Fruit fly (Drosophila melanogaster) whole organism: ENCODE measurements around the gene spn-D.

Experiments used
- CG8478 ChIP-seq: fragments of >200 bp; optimal IDR thresholded peaks from 2 replicates; lab custom pipeline; 2018; ENCODE audit warnings: inconsistent platforms
- Dll ChIP-seq: fragments of >200 bp; optimal IDR thresholded peaks from 2 replicates; lab custom pipeline; 2017
- EcR ChIP-seq, 2 experiments: fragments of >200 bp; optimal IDR thresholded peaks; 2 replicates each; lab custom pipeline; 2017; ENCODE audit warnings: missing biosample characterization in 2 of 2, missing genetic modification characterization in 2 of 2, missing genetic modification reagents in 2 of 2
- pan ChIP-seq: fragments of >200 bp; optimal IDR thresholded peaks from 2 replicates; lab custom pipeline; 2017
- psq ChIP-seq: fragments of >200 bp; optimal IDR thresholded peaks from 2 replicates; lab custom pipeline; 2017
- usp ChIP-seq: fragments of >200 bp; optimal IDR thresholded peaks from 2 replicates; lab custom pipeline; 2017; ENCODE audit warnings: missing biosample characterization, missing genetic modification characterization, mixed read lengths

The spn-D gene

DNA sequence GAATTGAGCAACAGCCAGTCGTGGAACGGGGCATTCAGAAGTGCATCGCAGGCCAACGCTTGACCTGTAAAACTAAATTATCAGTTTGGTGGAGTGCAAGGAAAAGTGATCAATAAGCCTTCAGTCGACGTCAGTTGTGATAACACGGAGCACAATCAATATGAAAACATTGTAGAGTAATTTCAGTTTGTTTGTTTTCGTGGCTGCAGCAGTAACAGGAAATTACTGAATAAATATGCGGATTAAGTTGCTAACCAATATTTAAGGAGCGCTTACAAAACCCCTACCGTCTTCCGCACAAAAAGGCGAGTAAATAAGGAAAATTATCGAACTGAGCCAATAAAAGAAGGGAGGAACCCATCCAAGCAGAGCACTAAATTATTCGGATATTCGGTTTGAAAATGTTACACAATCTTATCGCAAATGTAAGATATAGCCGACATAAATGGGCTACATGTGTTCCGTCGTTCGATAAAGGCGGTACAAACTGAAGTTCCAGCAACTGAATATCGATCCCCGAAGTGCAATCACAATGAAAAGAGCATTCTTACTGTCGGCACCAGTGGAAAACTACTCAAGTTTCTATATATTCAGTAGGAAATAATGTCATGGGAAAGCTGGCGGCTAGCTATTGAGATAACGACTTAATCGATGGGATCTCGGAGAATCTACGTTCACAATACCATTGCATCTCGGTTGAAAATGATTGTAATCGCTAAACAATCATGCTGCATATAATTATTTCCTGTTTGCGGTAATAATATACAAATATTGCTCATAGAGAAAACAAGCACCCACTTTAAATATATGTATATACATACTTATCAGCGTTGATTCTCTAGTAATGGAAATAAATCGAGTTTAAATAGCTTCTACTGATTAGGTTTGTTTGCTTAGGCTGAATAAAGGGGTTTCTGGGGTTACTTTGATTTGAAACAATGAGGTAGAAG lies 29.5 kb upstream of the spn-D start:
- TF ChIP-seq CG8478 (no peak), EcR (GFP tag; optimal IDR thresholded peaks at IDR 0.05; lab: Kevin White, UChicago) (no peak), psq (lab: Kevin White, UChicago) (no peak), pan (lab: Kevin White, UChicago) (no peak), usp (GFP tag; lab: Kevin White, UChicago) (no peak), Dll (no peak)

DNA sequence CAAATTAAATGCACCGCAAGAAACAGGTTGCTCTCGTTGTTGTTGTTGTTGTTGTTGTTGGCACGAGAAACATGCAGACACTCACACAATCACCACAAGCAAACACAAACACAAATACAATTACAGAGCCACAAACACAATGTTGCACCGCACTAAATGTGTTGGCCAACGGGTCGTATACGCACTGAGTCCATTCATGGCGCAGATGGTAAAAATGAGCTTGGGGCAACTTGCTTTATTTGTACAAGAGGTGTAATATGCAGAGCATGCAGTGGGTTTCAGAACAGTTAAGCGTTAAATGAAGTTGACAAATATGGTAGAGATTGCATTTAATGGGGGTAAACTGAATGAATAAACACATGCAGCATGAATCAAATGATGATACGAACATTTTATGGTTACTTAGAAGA lies 27.6 kb upstream of the spn-D start:
- TF ChIP-seq Dll, result no peak
- TF ChIP-seq pan (lab: Kevin White, UChicago), result no peak
- TF ChIP-seq psq (lab: Kevin White, UChicago), result no peak
- TF ChIP-seq EcR (GFP tag; optimal IDR thresholded peaks at IDR 0.05; lab: Kevin White, UChicago), result no peak

DNA sequence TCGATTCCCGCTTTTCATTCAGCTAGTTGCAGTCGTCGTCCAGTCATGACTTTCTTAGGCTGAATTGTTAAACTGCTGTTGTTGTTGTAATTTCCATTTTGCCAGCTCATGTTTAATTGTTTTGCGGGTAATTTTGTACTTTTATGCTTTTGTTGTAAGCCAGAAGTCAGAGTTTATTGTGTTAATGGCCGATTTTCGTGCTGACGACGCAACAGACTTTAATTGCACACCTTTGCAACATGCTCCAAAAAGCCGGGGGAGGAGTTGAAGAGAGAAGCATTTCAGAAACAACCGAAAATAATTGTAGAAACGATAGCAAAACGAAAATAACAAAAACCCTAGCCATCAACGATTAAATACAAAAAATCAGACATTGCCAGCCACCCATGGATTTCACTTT lies 26.8 kb upstream of the spn-D start:
- TF ChIP-seq usp (GFP tag; lab: Kevin White, UChicago) (no peak), EcR (GFP tag; optimal IDR thresholded peaks at IDR 0.05; lab: Kevin White, UChicago) (no peak), CG8478 (no peak), Dll (no peak), psq (lab: Kevin White, UChicago) (no peak), pan (lab: Kevin White, UChicago) (no peak)

DNA sequence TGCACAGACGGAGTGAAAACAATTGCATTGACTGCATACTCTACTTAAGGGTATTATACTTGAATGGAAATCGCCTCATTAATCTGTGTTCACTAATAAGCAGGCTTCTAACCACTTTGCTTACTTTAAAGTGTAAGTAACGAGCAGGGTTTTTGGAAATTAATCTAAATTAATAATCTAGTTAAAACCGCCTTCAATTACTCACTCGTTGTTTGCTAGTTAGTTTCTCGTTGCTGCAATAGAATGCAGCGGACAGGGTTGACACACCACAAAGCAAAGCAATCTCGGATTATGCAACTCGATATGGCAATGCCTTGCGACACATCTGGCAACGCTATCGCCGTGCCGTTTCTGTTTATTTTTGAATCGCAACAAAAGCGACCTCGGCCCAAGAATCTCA lies 25.6 kb upstream of the spn-D start:
- TF ChIP-seq usp (GFP tag; lab: Kevin White, UChicago), result no peak
- TF ChIP-seq Dll, result no peak
- no peak for TF ChIP-seq CG8478
- no peak for TF ChIP-seq pan (lab: Kevin White, UChicago)
- no peak for TF ChIP-seq EcR (GFP tag; optimal IDR thresholded peaks at IDR 0.05; lab: Kevin White, UChicago)

DNA sequence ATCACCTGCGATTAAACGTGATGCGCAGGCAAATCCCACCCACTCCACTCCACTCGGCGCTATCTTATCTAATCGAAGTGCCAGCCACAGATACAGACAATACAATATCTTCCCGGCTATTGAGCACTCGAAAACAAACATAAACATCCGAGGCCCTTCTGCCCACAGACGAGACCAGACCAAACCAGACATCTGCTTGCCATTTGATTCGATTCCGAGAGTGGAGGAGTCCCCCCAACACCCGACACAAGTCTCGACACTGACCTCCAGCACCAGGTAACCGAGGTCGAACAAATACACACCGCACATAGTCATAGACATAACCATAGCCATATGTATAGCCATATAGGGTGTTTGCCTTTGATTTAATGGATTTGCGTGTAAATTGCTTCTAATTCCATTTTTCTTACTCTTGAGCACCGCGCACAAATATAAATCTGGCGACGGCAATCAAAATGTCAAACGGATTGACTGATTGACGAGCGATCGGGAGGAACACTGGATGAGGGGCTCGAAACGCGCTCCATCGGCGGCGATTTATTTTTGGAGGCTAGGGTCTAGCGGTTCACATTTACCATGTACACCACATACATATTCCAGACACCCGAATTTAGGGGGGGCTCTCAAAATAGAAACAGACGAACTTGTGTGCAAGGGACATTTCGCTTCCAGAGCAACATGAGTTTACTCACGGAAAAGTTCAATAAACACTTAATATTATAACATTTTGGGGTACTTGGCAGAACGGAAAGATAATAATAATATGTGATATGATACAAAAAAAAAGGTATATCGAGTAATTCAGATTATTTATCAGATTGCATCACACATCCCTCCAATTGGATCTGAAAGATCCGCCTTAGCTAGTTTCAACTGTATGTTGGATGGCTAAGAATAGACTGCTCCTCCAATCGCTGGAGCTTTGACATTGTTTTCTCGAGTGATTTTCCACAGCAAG lies 16.4 kb upstream of the spn-D start:
- TF ChIP-seq psq (lab: Kevin White, UChicago) (no peak), Dll (no peak), usp (GFP tag; lab: Kevin White, UChicago) (no peak), pan (lab: Kevin White, UChicago) (no peak), EcR (GFP tag; optimal IDR thresholded peaks at IDR 0.05; lab: Kevin White, UChicago) (no peak), CG8478 (no peak)

DNA sequence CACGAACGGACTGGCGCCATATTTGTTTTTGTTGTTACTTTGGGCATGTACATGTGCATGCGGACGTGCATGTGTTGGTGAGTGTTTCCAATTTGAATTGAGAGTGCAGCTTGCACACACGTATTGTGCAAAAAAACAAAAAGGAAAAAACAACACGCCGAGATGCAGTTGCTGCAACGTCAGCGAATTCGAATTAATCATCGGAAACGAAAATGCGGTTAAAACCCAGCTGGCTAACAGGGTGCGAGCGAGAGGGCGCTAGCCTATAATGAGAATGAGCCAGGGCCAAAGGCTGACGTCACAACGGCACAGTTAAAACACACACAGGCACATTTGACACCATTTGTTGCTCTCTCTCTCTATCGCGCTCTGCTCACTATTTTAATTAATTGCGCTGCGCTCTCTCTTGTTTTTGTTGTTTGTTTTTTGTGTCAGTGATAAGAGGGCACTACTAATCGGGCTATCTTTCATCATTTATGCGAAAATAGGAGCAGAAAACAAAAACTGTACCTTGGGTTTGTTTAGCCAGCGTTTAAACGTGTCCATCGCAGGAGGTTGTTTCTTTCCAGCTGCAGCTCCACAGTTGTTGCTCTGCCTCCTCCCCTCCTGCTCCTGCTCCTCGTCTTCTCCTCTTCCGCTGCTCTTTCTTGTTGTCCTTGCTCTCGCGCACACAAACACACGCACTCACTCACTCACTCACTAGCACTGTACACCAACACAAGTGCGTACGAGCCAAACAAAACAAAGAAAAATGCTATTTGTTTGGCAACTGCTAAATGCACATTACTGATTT lies 15.4 kb upstream of the spn-D start:
- no peak for TF ChIP-seq EcR (GFP tag; optimal IDR thresholded peaks at IDR 0.05; lab: Kevin White, UChicago)
- no peak for TF ChIP-seq pan (lab: Kevin White, UChicago)
- peak; percentile 51 for TF ChIP-seq Dll
- TF ChIP-seq usp (GFP tag; lab: Kevin White, UChicago), result no peak
- TF ChIP-seq psq (lab: Kevin White, UChicago), result no peak
- no peak for TF ChIP-seq CG8478

DNA sequence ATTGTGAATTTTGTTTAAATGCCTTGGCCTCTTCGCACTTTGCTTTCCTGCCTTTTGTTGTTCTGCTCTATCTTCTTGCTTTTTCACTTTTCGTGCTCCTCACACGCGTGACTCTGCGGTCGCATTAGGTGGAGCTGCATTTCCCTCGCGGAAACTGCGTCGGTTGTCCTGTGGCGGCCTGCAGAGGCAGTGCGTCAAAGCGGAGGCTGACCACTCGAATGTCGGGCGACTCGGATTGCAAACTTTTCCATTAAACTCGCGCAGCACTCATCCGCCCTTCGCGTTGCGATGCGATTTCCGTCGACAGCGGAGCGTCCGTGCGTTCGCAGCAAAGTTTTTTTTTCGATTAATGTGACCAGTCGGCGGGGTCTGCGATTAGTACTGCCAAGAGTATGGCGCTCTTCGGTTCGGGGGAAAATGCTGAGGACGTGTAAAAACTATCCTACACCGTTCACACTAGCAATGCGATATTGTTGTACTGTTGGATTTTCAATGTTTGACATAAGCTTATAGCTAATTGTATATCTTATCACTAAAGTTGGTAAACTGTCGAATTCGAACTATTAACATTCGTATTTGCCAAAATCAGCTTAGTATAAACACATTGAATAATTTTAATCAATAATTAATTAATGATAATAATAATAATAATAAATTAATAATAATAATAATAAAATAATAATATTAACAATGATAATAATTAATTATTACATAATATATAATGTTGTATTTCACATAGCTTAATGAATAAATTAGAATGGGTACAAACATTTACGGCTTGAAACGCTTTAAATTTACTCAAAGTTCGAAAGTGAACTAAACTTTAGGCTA lies 14.6 kb upstream of the spn-D start, which contains the start of gene CG6051:
CG6051 (minus strand) TSS at position 385 of the 831 bp plus-strand sequence.
- TF ChIP-seq psq (lab: Kevin White, UChicago), result no peak
- no peak for TF ChIP-seq CG8478
- no peak for TF ChIP-seq EcR (GFP tag; optimal IDR thresholded peaks at IDR 0.05; lab: Kevin White, UChicago)
- no peak for TF ChIP-seq pan (lab: Kevin White, UChicago)
- TF ChIP-seq Dll, result no peak
- no peak for TF ChIP-seq usp (GFP tag; lab: Kevin White, UChicago)

DNA sequence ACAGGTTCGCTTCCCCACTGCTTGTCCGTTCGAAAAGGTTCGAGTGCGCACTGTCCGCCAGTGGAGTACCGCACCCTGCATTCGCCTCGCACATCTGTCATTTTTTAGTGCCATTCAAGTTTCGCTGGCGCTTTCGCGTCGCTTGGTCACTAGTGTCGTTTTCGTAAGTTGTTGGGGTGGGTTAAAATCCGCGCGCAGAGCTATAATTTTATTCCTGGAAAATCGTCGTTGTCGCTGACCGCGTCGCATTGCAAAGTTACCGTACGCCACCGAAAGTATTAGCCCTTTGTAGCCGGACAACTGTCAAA lies 14.0 kb upstream of the spn-D start, which contains the start of gene Men-b:
Men-b (plus strand) TSS at position 147 of the 308 bp plus-strand sequence.
- TF ChIP-seq usp (GFP tag; lab: Kevin White, UChicago) (no peak), pan (lab: Kevin White, UChicago) (no peak), psq (lab: Kevin White, UChicago) (no peak), Dll (no peak), EcR (GFP tag; optimal IDR thresholded peaks at IDR 0.05; lab: Kevin White, UChicago) (no peak), CG8478 (no peak)

DNA sequence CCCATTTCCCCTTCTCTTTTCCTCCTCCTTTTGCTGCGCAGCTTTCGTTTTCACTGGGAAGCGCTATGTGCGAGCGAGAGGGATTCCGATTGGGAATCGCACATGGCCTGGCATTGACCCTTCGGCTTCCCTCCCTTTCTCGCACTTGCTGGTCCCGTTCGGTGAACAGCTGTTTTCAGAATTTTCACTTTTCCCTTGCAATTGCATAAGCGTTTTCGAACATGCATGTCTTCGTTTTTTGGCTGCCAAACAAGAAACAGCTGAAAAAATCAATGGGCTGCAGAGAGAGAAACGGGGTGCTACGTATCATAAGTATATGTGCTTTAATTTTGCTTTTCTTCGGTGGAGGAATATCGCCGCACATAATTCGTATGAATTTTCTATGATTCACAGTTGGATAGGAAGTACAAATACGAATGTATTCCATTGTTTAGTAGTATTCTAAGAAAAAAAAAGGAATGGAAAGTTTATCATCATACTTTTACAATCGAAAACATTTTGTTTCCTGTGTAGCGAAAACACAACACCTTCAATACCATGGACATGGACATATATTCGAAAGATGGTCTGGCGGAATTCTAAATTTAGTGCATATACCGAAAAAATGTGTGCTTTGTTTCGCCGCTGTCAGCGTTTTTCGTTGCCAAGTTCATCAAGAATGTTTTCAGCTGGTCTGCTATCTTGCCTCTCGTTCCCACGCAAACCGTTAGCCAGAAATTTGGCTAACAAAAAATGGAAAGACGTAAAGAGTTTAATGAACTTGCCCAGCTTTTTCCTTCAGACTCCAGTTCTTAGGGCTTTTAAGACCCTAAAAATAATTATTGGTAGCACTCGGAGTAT lies 13.2 kb upstream of the spn-D start:
- TF ChIP-seq pan (lab: Kevin White, UChicago) (peak; percentile 47), psq (lab: Kevin White, UChicago) (no peak), Dll (no peak)
